Fruit fly (Drosophila melanogaster): ENCODE measurements around the gene Hs6st.

The Hs6st gene

DNA sequence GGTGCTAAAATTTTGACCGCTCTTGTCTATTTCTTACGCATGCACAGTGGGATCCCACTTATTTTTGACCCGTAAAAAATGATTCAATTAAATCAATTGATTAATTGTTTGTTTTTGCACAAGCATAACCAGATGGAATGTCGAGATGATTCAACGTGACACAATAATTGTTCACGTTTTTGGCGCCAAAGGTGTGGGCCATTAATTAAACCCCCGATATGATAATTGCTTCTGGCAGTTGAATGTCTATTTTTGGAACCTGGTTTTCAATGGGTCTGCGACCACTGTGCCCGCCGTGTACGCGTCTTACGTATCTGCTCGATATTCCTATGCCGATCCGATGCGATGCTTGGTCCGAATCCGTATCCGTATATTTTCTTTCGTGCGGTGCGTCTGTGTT lies 116.3 kb downstream of the Hs6st start:
- TF ChIP-seq Abd-B (GFP tag; optimal IDR thresholded peaks at IDR 0.05): no peak
- no peak for TF ChIP-seq br (GFP tag; optimal IDR thresholded peaks at IDR 0.05)
- no peak for TF ChIP-seq tai (GFP tag; optimal IDR thresholded peaks at IDR 0.05)
- no peak for TF ChIP-seq ey (GFP tag; optimal IDR thresholded peaks at IDR 0.05)
- TF ChIP-seq HLH106 (tag; optimal IDR thresholded peaks at IDR 0.05): no peak
- no peak for TF ChIP-seq Hnf4 (GFP tag; optimal IDR thresholded peaks at IDR 0.05)
- peak; percentile 44 for TF ChIP-seq sv (GFP tag; optimal IDR thresholded peaks at IDR 0.05)
- TF ChIP-seq fru (GFP tag; optimal IDR thresholded peaks at IDR 0.05): peak; percentile 5
- TF ChIP-seq Rel (GFP tag; optimal IDR thresholded peaks at IDR 0.05): no peak
- TF ChIP-seq Rel (tag; optimal IDR thresholded peaks at IDR 0.05): no peak
- peak; percentile 18 for TF ChIP-seq h (GFP tag; optimal IDR thresholded peaks at IDR 0.05)
- no peak for TF ChIP-seq Dfd (GFP tag; optimal IDR thresholded peaks at IDR 0.05)
- no peak for TF ChIP-seq Mio (GFP tag; optimal IDR thresholded peaks at IDR 0.05)

DNA sequence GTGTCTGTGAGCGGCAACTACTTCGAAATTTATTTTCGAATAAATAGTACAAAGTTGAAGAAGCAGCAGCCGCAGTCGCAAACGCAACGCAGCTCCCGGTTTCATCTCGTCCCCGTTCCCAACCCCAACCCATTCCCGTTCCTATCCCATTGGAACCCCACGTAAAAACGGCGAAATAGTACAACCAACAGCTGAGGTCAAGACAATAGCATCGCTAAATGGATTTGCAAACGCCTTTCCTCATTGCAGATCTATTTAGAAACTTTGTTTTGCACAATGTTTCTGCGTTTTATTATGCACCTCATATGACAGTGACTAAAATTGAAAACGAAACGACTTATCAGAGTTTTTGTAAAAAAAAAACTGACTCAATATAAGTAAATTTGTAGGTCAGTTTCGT lies 116.9 kb downstream of the Hs6st start:
- TF ChIP-seq jim (GFP tag; optimal IDR thresholded peaks at IDR 0.05) (no peak), br (GFP tag; optimal IDR thresholded peaks at IDR 0.05) (no peak), GATAd (GFP tag; optimal IDR thresholded peaks at IDR 0.05) (no peak), sage (GFP tag; optimal IDR thresholded peaks at IDR 0.05) (no peak), dsf (GFP tag; optimal IDR thresholded peaks at IDR 0.05; ENCODE audit: borderline replicate concordance) (no peak), psq (GFP tag; optimal IDR thresholded peaks at IDR 0.05) (no peak), fru (GFP tag; optimal IDR thresholded peaks at IDR 0.05) (no peak)

DNA sequence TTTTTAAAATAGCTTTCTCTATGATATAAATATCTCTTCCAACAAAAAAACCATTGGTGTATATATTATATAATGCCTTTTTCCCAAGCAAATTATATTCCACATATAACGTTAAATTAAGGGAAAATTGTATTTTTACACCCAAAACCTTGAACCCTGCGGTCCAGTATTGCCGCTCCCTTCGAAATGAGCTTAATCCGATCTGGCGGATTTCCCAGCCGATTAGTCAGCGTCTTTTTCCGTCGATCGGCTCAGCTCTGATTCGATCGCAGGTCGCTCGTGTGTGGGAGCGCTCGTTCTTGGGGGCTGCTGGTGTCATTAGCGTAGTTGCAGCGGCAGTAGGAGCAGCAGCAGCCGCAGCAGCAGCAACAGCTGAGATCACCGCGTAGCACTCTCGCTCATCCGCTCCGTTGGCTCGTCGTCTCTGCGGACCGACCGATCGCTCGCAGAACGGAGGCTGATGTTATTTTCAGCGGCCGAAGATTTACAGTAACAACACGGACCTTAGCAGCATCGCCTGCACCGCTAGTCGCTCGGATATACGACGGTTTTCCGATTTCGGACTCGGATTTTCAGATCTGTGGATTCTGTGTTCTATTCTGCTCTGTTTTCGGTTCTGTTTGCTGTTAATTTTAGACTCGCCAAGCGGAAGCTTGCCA lies 117.8 kb downstream of the Hs6st start, which contains the start of gene CG4733:
TSS of gene CG4733 (plus strand) at position 350 of the 659 bp plus-strand sequence.
- peak; percentile 32 for TF ChIP-seq Dif (GFP tag; optimal IDR thresholded peaks at IDR 0.05; ENCODE audit: partially characterized antibody)
- TF ChIP-seq CG32264 (GFP tag; optimal IDR thresholded peaks at IDR 0.05): no peak
- TF ChIP-seq pan (optimal IDR thresholded peaks at IDR 0.05): no peak
- TF ChIP-seq GATAd (GFP tag; optimal IDR thresholded peaks at IDR 0.05): no peak
- TF ChIP-seq dl (GFP tag; optimal IDR thresholded peaks at IDR 0.05; ENCODE audit: insufficient read depth in 1 of 2, partially characterized antibody in 2 of 2): peak in 1 of 2 experiments; percentile 50
- TF ChIP-seq Jra (GFP tag; optimal IDR thresholded peaks at IDR 0.05): no peak
- peak; percentile 56 for TF ChIP-seq fru (GFP tag; optimal IDR thresholded peaks at IDR 0.05)
- TF ChIP-seq woc (GFP tag; optimal IDR thresholded peaks at IDR 0.05): peak; percentile 32
- TF ChIP-seq Myc (optimal IDR thresholded peaks at IDR 0.05): peak; percentile 98

DNA sequence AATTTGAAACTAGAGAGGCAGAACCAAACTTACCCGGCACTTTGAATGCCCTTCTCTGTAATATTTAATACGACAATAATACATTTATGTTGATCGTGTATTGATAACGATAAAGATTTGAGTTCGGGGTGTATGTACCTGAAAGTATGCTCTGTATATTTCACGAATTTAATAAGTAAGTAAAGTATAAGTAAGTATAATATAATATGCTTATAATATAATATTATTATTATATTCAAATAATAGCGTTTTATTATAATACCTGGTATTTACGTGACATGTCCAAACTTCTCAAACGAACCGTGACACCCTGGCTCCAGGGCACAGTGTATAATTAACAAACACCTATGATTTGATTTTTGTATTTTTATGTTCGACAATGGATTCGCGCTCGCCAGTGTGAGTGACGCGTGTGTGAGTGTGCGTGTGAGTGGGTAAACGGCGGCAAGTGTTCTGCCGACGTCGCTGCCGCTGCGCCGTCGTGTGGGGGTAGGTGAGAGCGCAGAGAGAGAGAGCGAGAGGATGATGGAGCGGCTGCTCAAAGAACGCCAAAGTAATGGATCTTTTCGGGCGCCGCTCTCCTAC lies 118.6 kb downstream of the Hs6st start:
- TF ChIP-seq dmrt93B (GFP tag; optimal IDR thresholded peaks at IDR 0.05) (no peak), tai (GFP tag; optimal IDR thresholded peaks at IDR 0.05) (no peak), Hr83 (GFP tag; optimal IDR thresholded peaks at IDR 0.05; ENCODE audit: poor library complexity, severe bottlenecking) (no peak), CG32264 (GFP tag; optimal IDR thresholded peaks at IDR 0.05) (no peak), dl (GFP tag; optimal IDR thresholded peaks at IDR 0.05; ENCODE audit: insufficient read depth in 1 of 2, partially characterized antibody in 2 of 2) (peak; percentile 56 to 70), HLH106 (tag; optimal IDR thresholded peaks at IDR 0.05) (no peak), fru (GFP tag; optimal IDR thresholded peaks at IDR 0.05) (peak; percentile 13), Dif (GFP tag; optimal IDR thresholded peaks at IDR 0.05; ENCODE audit: partially characterized antibody) (peak; percentile 78)

DNA sequence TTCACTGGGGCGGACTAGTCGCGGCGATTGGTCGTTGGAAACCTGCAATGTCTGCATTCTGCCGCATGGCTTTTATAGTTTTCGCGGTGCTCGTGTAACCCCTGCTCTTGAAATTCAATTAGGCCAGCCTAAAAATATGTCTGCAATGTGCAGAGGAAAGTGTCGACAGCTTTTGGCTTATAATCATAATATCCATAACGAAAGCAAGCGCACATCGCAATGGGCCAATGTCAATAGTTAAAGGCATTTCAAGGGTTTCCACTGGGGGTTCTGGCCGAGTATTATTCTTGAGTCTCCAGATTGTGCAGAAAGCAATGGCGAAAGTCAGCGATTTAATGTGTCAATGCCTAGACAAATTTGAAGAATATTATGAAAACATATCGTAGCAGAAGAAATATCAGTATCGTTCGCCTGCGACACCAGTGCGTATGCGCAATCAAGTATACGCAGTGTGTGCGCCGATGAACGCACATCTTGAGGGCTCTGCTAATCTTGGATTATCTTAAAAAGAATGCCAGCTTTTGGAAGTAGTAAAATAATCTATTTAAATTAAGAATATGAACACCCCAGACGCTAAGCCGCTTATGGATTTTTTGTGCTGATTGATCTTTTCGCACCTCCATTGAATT lies 120.0 kb downstream of the Hs6st start, which contains the start of gene ninaE:
TSS of gene ninaE (minus strand) at position 51 of the 629 bp plus-strand sequence.
- TF ChIP-seq HLH106 (tag; optimal IDR thresholded peaks at IDR 0.05) (no peak), pan (optimal IDR thresholded peaks at IDR 0.05) (no peak), CrebA (GFP tag; optimal IDR thresholded peaks at IDR 0.05; ENCODE audit: borderline replicate concordance) (no peak), lola (GFP tag; optimal IDR thresholded peaks at IDR 0.05) (no peak), br (GFP tag; optimal IDR thresholded peaks at IDR 0.05) (no peak), Sp1 (GFP tag; optimal IDR thresholded peaks at IDR 0.05) (no peak), Hnf4 (GFP tag; optimal IDR thresholded peaks at IDR 0.05) (no peak), Rel (GFP tag; optimal IDR thresholded peaks at IDR 0.05) (no peak), Rel (tag; optimal IDR thresholded peaks at IDR 0.05) (no peak), Dfd (GFP tag; optimal IDR thresholded peaks at IDR 0.05) (no peak), Hr83 (GFP tag; optimal IDR thresholded peaks at IDR 0.05; ENCODE audit: poor library complexity, severe bottlenecking) (no peak), N (GFP tag; optimal IDR thresholded peaks at IDR 0.05) (no peak), jim (GFP tag; optimal IDR thresholded peaks at IDR 0.05) (no peak), CG9705 (GFP tag; optimal IDR thresholded peaks at IDR 0.05) (no peak), dl (GFP tag; optimal IDR thresholded peaks at IDR 0.05; ENCODE audit: insufficient read depth in 1 of 2, partially characterized antibody in 2 of 2) (no peak), dsf (GFP tag; optimal IDR thresholded peaks at IDR 0.05; ENCODE audit: borderline replicate concordance) (no peak), psq (GFP tag; optimal IDR thresholded peaks at IDR 0.05) (no peak), Vsx2 (GFP tag; optimal IDR thresholded peaks at IDR 0.05; ENCODE audit: partially characterized antibody) (no peak), ey (GFP tag; optimal IDR thresholded peaks at IDR 0.05) (no peak), woc (GFP tag; optimal IDR thresholded peaks at IDR 0.05) (no peak)

All from whole organism, wandering third instar larva.